Fruit fly (Drosophila melanogaster): Measurements from ENCODE around the gene CG13476.

DNA sequence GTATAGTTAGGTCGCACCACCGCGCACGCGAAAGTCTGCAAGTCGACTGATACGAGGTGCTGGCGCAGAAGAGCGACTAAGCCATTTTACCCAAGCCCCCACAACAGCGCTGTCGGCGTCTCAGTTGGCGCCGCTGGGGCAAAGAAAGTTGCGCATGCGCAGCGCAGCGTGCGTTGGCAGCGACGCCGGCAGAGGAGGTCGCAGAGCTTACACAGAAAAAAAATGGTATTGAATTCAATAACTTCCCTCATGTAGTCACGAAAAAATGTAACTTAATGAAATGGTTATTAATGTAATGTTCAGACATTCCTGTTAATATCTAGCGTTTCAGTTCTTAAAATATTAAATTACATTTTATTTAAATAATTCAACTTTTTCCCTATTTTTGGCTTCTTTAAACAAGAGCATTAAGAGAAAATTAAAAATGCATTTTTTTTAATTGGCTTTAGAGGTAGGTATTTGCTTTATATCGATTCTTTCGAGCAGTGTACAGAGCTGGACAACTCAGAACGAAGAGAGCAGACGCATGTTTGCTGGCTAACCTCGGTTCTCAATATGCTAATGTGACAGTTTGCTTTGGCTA is 27.1 kb upstream of the CG13476 start, which contains the start of gene CG4914:
- peak; percentile 84 for TF ChIP-seq psq (GFP tag; optimal IDR thresholded peaks at IDR 0.05)
- peak; percentile 86 for TF ChIP-seq h (GFP tag; optimal IDR thresholded peaks at IDR 0.05)
- TF ChIP-seq OdsH (GFP tag; optimal IDR thresholded peaks at IDR 0.05) = peak; percentile 87
- no peak for TF ChIP-seq dsf (GFP tag; optimal IDR thresholded peaks at IDR 0.05; ENCODE audit: borderline replicate concordance)
- no peak for TF ChIP-seq GATAd (GFP tag; optimal IDR thresholded peaks at IDR 0.05)
- TF ChIP-seq br (GFP tag; optimal IDR thresholded peaks at IDR 0.05) = peak; percentile 59
- TF ChIP-seq Jra (GFP tag; optimal IDR thresholded peaks at IDR 0.05) = peak; percentile 44
